Fruit fly (Drosophila melanogaster): Measurements from ENCODE around the gene HemK1.
A peak's percentile ranks its signal among the peaks of the same experiment; 100 is the strongest.

Gene HemK1

DNA sequence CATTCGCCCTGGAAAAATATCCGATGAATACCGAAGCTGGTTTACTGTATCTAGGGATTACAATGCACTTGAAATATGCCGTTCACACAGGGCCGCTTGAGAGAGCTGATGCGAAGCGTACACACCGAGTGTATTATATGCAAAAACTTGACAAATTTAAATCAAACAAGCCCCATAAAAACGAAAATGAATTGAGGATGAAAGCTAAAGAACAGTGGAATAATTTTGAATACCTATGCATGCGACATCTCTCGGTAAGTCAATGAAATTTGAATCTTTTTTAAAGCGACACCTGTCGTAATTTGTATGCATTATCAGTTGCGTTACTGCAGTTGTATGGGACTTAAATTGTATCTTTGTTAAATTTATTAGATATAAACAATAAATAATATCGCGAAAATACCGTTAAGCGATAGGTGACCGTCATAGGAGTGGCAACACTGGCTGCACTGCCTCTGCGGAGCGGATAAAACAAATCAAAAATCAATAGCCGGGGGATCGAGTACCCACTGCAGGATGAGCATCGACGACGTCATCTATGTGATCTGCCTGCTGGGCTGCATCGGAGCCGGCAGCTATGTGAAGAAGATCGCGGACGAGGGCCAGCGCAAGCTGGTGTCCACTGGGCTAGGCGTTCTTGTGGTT lies 11.4 kb downstream of the HemK1 start, which contains the start of gene frj (continued):
- TF ChIP-seq CG15336 (GFP tag; IDR thresholded peaks at IDR 0.05) (peak; percentile 45; the same call in 1 of the 2 replicates), Eip78C (GFP tag) (peak; percentile 85), Eip75B (GFP tag; optimal IDR thresholded peaks at IDR 0.05) (peak; percentile 44), fd59A (GFP tag; optimal IDR thresholded peaks at IDR 0.05) (no peak), Blimp-1 (GFP tag; optimal IDR thresholded peaks at IDR 0.05) (no peak), pdm3 (GFP tag; optimal IDR thresholded peaks at IDR 0.05) (peak; percentile 63), svp (GFP tag) (peak; percentile 72), OdsH (GFP tag; optimal IDR thresholded peaks at IDR 0.05) (peak; percentile 66), CG8319 (GFP tag; optimal IDR thresholded peaks at IDR 0.05) (peak; percentile 7)

dm6 chr2L:6455032-6455954 lies 12.2 kb downstream of the HemK1 start, which contains the start of gene retm:
Gene retm, minus strand, starts transcription at chr2L:6455929.
- TF ChIP-seq fkh (GFP tag; optimal IDR thresholded peaks at IDR 0.05): peak; percentile 92
- no peak for TF ChIP-seq Blimp-1 (GFP tag; optimal IDR thresholded peaks at IDR 0.05)
- TF ChIP-seq CG10669 (GFP tag; optimal IDR thresholded peaks at IDR 0.05): no peak
- peak; percentile 70 for TF ChIP-seq svp (GFP tag)
- TF ChIP-seq CG6854 (GFP tag; optimal IDR thresholded peaks at IDR 0.05): peak; percentile 52
- no peak for TF ChIP-seq CG16779 (tag; optimal IDR thresholded peaks at IDR 0.05)
- TF ChIP-seq CG6163 (GFP tag; IDR thresholded peaks at IDR 0.05): peak; percentile 11; the same call in 1 of the 3 replicates
- TF ChIP-seq fd59A (GFP tag; optimal IDR thresholded peaks at IDR 0.05): no peak
- peak; percentile 13 for TF ChIP-seq CG7368 (GFP tag; optimal IDR thresholded peaks at IDR 0.05)
- TF ChIP-seq CG8119 (GFP tag; IDR thresholded peaks at IDR 0.05): peak; percentile 20; the same call in 1 of the 3 replicates
- TF ChIP-seq CG8319 (GFP tag; optimal IDR thresholded peaks at IDR 0.05): peak; percentile 12
- no peak for TF ChIP-seq Hr4 (GFP tag; optimal IDR thresholded peaks at IDR 0.05)
- TF ChIP-seq CG3032 (tag; optimal IDR thresholded peaks at IDR 0.05): peak; percentile 8
- TF ChIP-seq salr (GFP tag; optimal IDR thresholded peaks at IDR 0.05): peak in 1 of 2 experiments; percentile 8
- TF ChIP-seq vri (GFP tag; optimal IDR thresholded peaks at IDR 0.05): peak; percentile 89
- peak in 1 of 2 experiments; percentile 30 for TF ChIP-seq ss (GFP tag; optimal IDR thresholded peaks at IDR 0.05)

dm6 chr2L:6449753-6450152 lies 17.7 kb downstream of the HemK1 start:
- no peak for TF ChIP-seq CG3032 (tag; optimal IDR thresholded peaks at IDR 0.05)
- TF ChIP-seq ss (GFP tag; optimal IDR thresholded peaks at IDR 0.05): peak in 1 of 2 experiments; percentile 9

DNA sequence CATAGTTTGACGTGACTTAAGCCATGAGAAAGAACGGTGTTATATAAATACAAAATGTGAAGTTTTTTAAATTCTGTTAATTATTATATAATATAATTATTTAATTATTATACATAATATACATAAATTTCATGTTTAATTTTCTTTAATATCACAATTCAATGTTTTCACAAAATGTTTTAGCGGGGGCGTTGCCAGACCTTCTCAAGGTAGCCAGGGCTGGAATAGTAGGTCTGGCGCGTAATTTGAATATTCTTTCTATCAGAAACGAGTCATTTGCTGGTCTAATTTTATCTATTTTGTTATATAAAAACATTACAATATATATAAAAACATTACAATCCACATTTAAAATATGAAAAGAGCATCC lies 19.2 kb downstream of the HemK1 start, which contains the start of gene Acox3:
Gene Acox3, minus strand, starts transcription at position 70 of the 370 bp plus-strand sequence.
- peak; percentile 2 for TF ChIP-seq fkh (GFP tag; optimal IDR thresholded peaks at IDR 0.05)
- no peak for TF ChIP-seq ss (GFP tag; optimal IDR thresholded peaks at IDR 0.05)

- peak; percentile 65 for TF ChIP-seq fkh (GFP tag; optimal IDR thresholded peaks at IDR 0.05)
- TF ChIP-seq CG1621 (tag; optimal IDR thresholded peaks at IDR 0.05): peak; percentile 67
- peak; percentile 55; the same call in 1 of the 3 replicates for TF ChIP-seq CG6163 (GFP tag; IDR thresholded peaks at IDR 0.05)
- TF ChIP-seq ss (GFP tag; optimal IDR thresholded peaks at IDR 0.05): peak in 1 of 2 experiments; percentile 70
- no peak for TF ChIP-seq CG31627 (GFP tag; optimal IDR thresholded peaks at IDR 0.05)
- peak; percentile 20 for TF ChIP-seq Lpt (GFP tag; optimal IDR thresholded peaks at IDR 0.05)
- TF ChIP-seq net (GFP tag; optimal IDR thresholded peaks at IDR 0.05): peak; percentile 28
- TF ChIP-seq Sox14 (GFP tag; optimal IDR thresholded peaks at IDR 0.05): no peak
- no peak for TF ChIP-seq acj6 (GFP tag; optimal IDR thresholded peaks at IDR 0.05)
- peak; percentile 96 for TF ChIP-seq svp (GFP tag)
- TF ChIP-seq Eip78C (GFP tag): peak; percentile 56
- TF ChIP-seq CG15336 (GFP tag; IDR thresholded peaks at IDR 0.05): no peak
- peak; percentile 33 for TF ChIP-seq CG6854 (GFP tag; optimal IDR thresholded peaks at IDR 0.05)
- TF ChIP-seq esn (GFP tag; optimal IDR thresholded peaks at IDR 0.05): peak; percentile 15
- peak; percentile 22 for TF ChIP-seq CG9139 (GFP tag; optimal IDR thresholded peaks at IDR 0.05)
- TF ChIP-seq CG6808 (GFP tag; optimal IDR thresholded peaks at IDR 0.05): peak; percentile 53
- TF ChIP-seq CG6276 (GFP tag; optimal IDR thresholded peaks at IDR 0.05): peak; percentile 54
- peak; percentile 46 for TF ChIP-seq CG16779 (tag; optimal IDR thresholded peaks at IDR 0.05)
- TF ChIP-seq dsx (GFP tag; optimal IDR thresholded peaks at IDR 0.05; ENCODE audit: poor library complexity, severe bottlenecking): peak; percentile 61
These were observed 19.7 kb downstream of the HemK1 start for dm6 chr2L:6447581-6448333.
